Worm (Caenorhabditis elegans): Measurements from ENCODE around the gene ugt-58.

The ugt-58 gene

DNA sequence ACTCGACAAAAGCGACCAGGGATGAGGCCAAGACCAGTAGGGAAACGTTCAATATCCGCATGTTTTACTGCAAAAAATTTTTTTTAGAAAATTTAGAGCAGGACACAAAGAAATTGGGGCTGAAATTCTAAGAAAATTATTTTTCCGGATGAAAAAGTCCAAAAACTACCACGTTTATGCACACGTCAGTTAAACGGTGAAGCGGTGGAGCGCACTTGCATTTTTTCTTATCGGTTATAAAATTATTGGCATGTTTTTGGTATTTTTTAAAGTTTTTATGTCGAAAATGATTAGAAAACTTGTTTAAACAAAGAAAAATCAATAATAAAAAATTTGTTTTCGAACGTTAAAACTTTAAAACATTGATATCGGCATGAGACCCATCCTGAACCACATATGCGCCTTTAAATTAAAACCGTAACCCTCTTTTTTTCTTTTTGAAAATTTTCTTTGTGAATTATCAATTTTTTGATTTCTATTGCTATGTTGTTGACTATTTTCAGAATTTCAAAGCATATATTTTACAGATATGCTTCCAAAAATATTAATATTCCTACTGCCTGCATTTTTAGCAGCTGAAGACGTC is 37.6 kb upstream of the ugt-58 start, which contains the start of the genes dnj-20 and ZK1307.8 (continued):
- TF ChIP-seq ztf-4 (tag; optimal IDR thresholded peaks at IDR 0.05) (no peak), nhr-21 (tag; optimal IDR thresholded peaks at IDR 0.05) (no peak), peb-1 (tag; optimal IDR thresholded peaks at IDR 0.05) (no peak), sma-9 (GFP tag; optimal IDR thresholded peaks at IDR 0.05) (no peak), sma-9 (tag; optimal IDR thresholded peaks at IDR 0.05) (no peak), nhr-12 (tag; optimal IDR thresholded peaks at IDR 0.05) (no peak), nhr-77 (tag; optimal IDR thresholded peaks at IDR 0.05) (no peak), fos-1 (tag; optimal IDR thresholded peaks at IDR 0.05) (peak; percentile 23), lsy-2 (tag; optimal IDR thresholded peaks at IDR 0.05) (peak in 1 of 2 experiments; percentile 55)

DNA sequence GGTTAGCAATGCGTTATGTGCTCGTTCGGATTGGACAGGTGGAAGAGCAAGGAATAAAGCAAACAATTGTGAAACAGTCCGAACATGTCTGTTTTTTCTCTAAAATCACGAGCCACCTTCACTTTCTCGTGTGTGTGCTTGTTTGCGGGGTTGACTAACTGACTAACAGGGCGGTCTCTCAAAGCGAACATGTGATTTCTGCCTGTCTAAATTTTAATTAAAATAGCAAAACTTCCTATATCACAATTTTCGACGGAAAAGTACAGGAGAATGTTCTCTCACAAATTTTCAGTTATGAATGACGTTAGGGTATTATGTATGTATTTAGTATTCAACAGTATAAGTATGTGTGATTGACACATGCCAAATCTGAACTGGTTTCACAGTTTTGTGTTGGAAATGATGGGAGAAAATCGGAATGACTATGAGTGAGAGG is 35.3 kb upstream of the ugt-58 start:
- TF ChIP-seq C34F6.9 (tag; optimal IDR thresholded peaks at IDR 0.05) (peak; percentile 21), sma-9 (GFP tag; optimal IDR thresholded peaks at IDR 0.05) (peak; percentile 9), sma-9 (tag; optimal IDR thresholded peaks at IDR 0.05) (no peak), blmp-1 (tag; optimal IDR thresholded peaks at IDR 0.05; ENCODE audit: insufficient read depth) (peak; percentile 13), nhr-10 (tag; optimal IDR thresholded peaks at IDR 0.05) (no peak), ama-1 (optimal IDR thresholded peaks at IDR 0.05) (no peak), lin-11 (tag; optimal IDR thresholded peaks at IDR 0.05) (no peak), crh-2 (tag; optimal IDR thresholded peaks at IDR 0.05) (peak; percentile 40), nhr-21 (tag; optimal IDR thresholded peaks at IDR 0.05) (no peak), F13H6.1 (tag; optimal IDR thresholded peaks at IDR 0.05) (peak; percentile 43), mab-5 (tag; optimal IDR thresholded peaks at IDR 0.05) (no peak)

DNA sequence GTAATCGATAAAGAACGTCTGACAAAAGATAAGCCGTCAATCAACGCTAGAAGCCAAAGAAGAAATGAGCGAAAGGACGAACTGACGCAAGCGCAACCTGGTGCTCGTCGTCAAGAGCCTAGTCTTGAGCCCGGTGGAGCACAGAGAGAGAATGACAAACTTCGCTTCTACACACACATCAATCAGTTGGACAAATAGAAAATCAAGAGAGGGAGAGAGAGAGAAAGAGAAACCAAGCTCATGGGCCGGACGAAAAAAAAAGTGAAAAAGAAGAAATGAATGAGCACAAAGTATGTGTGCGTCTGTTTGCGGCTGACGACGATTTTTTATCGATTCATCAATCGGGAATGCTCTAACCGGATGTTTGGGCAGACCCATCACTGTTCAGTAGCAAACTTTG is 34.5 kb upstream of the ugt-58 start:
- no peak for TF ChIP-seq egl-27 (tag; optimal IDR thresholded peaks at IDR 0.05)
- TF ChIP-seq unc-39 (tag; optimal IDR thresholded peaks at IDR 0.05): no peak
- TF ChIP-seq ztf-1 (GFP tag; conservative IDR thresholded peaks at IDR 0.05): no peak
- peak; percentile 70 for TF ChIP-seq F13H6.1 (tag; optimal IDR thresholded peaks at IDR 0.05)
- no peak for TF ChIP-seq ceh-16 (tag; optimal IDR thresholded peaks at IDR 0.05)
- TF ChIP-seq nhr-237 (tag; optimal IDR thresholded peaks at IDR 0.05): no peak
- TF ChIP-seq lin-13 (GFP tag; optimal IDR thresholded peaks at IDR 0.05): no peak
- no peak for TF ChIP-seq ceh-82 (tag; optimal IDR thresholded peaks at IDR 0.05)
- no peak for TF ChIP-seq dmd-4 (tag; optimal IDR thresholded peaks at IDR 0.05)
- TF ChIP-seq ZK546.5 (tag; optimal IDR thresholded peaks at IDR 0.05): no peak
- TF ChIP-seq nhr-10 (tag; optimal IDR thresholded peaks at IDR 0.05): no peak
- no peak for TF ChIP-seq sma-3 (GFP tag; optimal IDR thresholded peaks at IDR 0.05)
- no peak for TF ChIP-seq mab-5 (tag; optimal IDR thresholded peaks at IDR 0.05)
- TF ChIP-seq nhr-25 (tag; optimal IDR thresholded peaks at IDR 0.05): no peak
- TF ChIP-seq lsy-2 (tag; optimal IDR thresholded peaks at IDR 0.05): peak in 1 of 2 experiments; percentile 24
- TF ChIP-seq gmeb-1 (tag; optimal IDR thresholded peaks at IDR 0.05): no peak
- TF ChIP-seq lin-11 (tag; optimal IDR thresholded peaks at IDR 0.05): no peak
- no peak for TF ChIP-seq ztf-4 (tag; optimal IDR thresholded peaks at IDR 0.05)
- TF ChIP-seq sem-4 (tag; optimal IDR thresholded peaks at IDR 0.05): no peak
- TF ChIP-seq R02D3.7 (tag; optimal IDR thresholded peaks at IDR 0.05): no peak
- peak; percentile 43 for TF ChIP-seq nhr-129 (tag; optimal IDR thresholded peaks at IDR 0.05)
- TF ChIP-seq elt-3 (tag; optimal IDR thresholded peaks at IDR 0.05): no peak
- TF ChIP-seq lin-39 (tag; optimal IDR thresholded peaks at IDR 0.05): no peak
- TF ChIP-seq ztf-11 (tag; optimal IDR thresholded peaks at IDR 0.05): no peak
- TF ChIP-seq sma-9 (GFP tag; optimal IDR thresholded peaks at IDR 0.05): peak; percentile 50
- no peak for TF ChIP-seq sma-9 (tag; optimal IDR thresholded peaks at IDR 0.05)
- TF ChIP-seq aly-2 (tag; optimal IDR thresholded peaks at IDR 0.05): no peak
- TF ChIP-seq nhr-21 (tag; optimal IDR thresholded peaks at IDR 0.05): no peak
- no peak for TF ChIP-seq crh-2 (tag; optimal IDR thresholded peaks at IDR 0.05)
- no peak for TF ChIP-seq peb-1 (tag; optimal IDR thresholded peaks at IDR 0.05)
- no peak for TF ChIP-seq nhr-6 (tag; optimal IDR thresholded peaks at IDR 0.05)
- no peak for TF ChIP-seq ama-1 (optimal IDR thresholded peaks at IDR 0.05)
- TF ChIP-seq skn-1 (tag; optimal IDR thresholded peaks at IDR 0.05): no peak
- TF ChIP-seq C34F6.9 (tag; optimal IDR thresholded peaks at IDR 0.05): peak; percentile 61
- no peak for TF ChIP-seq elt-1 (tag; optimal IDR thresholded peaks at IDR 0.05)
- no peak for TF ChIP-seq mdl-1 (tag; optimal IDR thresholded peaks at IDR 0.05)
- no peak for TF ChIP-seq unc-62 (GFP tag; optimal IDR thresholded peaks at IDR 0.05)
- no peak for TF ChIP-seq fos-1 (tag; optimal IDR thresholded peaks at IDR 0.05)
- peak; percentile 1 for TF ChIP-seq unc-55 (GFP tag; optimal IDR thresholded peaks at IDR 0.05)
- TF ChIP-seq nhr-11 (tag; optimal IDR thresholded peaks at IDR 0.05): no peak
- TF ChIP-seq nhr-12 (tag; optimal IDR thresholded peaks at IDR 0.05): no peak
- TF ChIP-seq alr-1 (tag; optimal IDR thresholded peaks at IDR 0.05): no peak
- no peak for TF ChIP-seq Y55F3AM.14 (GFP tag; optimal IDR thresholded peaks at IDR 0.05)
- no peak for TF ChIP-seq nhr-77 (tag; optimal IDR thresholded peaks at IDR 0.05)
- no peak for TF ChIP-seq mbf-1 (tag; optimal IDR thresholded peaks at IDR 0.05)
- TF ChIP-seq snpc-4 (tag; optimal IDR thresholded peaks at IDR 0.05): no peak
- no peak for TF ChIP-seq zag-1 (tag; optimal IDR thresholded peaks at IDR 0.05)
- no peak for TF ChIP-seq blmp-1 (tag; optimal IDR thresholded peaks at IDR 0.05; ENCODE audit: insufficient read depth)

All from whole organism, L2 larva.